Worm (Caenorhabditis elegans): ENCODE data around the gene T24A6.16.

- TF ChIP-seq snpc-4 (GFP tag; optimal IDR thresholded peaks at IDR 0.05): no peak
- no peak for TF ChIP-seq snpc-4 (tag; optimal IDR thresholded peaks at IDR 0.05)
- no peak for TF ChIP-seq F55B11.4 (tag; optimal IDR thresholded peaks at IDR 0.05; ENCODE audit: borderline replicate concordance, insufficient read depth)
- TF ChIP-seq him-1 (tag; optimal IDR thresholded peaks at IDR 0.05): no peak
- no peak for TF ChIP-seq bed-1 (GFP tag; IDR thresholded peaks at IDR 0.05)
- no peak for TF ChIP-seq dox-1 (GFP tag; IDR thresholded peaks at IDR 0.05)
- no peak for TF ChIP-seq F49E8.2 (tag; optimal IDR thresholded peaks at IDR 0.05; ENCODE audit: insufficient read depth)
- TF ChIP-seq unc-62 (GFP tag; optimal IDR thresholded peaks at IDR 0.05): no peak
- no peak for TF ChIP-seq tlf-1 (GFP tag; optimal IDR thresholded peaks at IDR 0.05)
- no peak for TF ChIP-seq K12H6.12 (tag; optimal IDR thresholded peaks at IDR 0.05)
Measured at ce11 chrV:3580385-3580784, 17.7 kb upstream of the T24A6.16 start.

Measured in whole organism, young adult.